Fruit fly (Drosophila melanogaster): Measurements from ENCODE around the gene Dop1R1.

DNA sequence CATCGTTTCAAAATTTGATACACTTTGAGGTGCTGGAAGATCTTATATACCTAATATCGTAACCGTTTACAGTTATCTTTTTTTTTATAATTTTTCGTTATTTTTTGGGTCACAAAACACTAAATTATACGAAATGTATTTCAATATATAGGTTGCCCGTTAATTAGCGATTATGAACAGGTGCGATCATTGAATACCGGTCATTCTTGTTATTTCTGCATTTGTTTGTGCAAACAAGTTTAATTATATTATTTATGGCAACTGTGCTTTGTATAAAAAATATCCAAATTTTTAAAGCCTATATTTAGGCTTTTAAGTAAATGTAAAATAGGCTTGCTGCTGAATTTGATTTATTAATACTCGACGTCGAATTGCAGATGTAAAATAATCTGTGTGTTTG is 62.1 kb downstream of the Dop1R1 start, which contains the start of gene CG42500:
- TF ChIP-seq lola (GFP tag; optimal IDR thresholded peaks at IDR 0.05), result no peak
- no peak for TF ChIP-seq pan (optimal IDR thresholded peaks at IDR 0.05)
- no peak for TF ChIP-seq jim (GFP tag; optimal IDR thresholded peaks at IDR 0.05)
- TF ChIP-seq Sp1 (GFP tag; optimal IDR thresholded peaks at IDR 0.05), result no peak
- no peak for TF ChIP-seq Myc (optimal IDR thresholded peaks at IDR 0.05)
- TF ChIP-seq fru (GFP tag; optimal IDR thresholded peaks at IDR 0.05), result no peak
- no peak for TF ChIP-seq rgr (GFP tag; optimal IDR thresholded peaks at IDR 0.05)
- no peak for TF ChIP-seq Abd-B (GFP tag; optimal IDR thresholded peaks at IDR 0.05)
- TF ChIP-seq tai (GFP tag; optimal IDR thresholded peaks at IDR 0.05), result no peak
- TF ChIP-seq Hr78 (GFP tag; optimal IDR thresholded peaks at IDR 0.05), result no peak
- no peak for TF ChIP-seq h (GFP tag; optimal IDR thresholded peaks at IDR 0.05)
- no peak for TF ChIP-seq woc (GFP tag; optimal IDR thresholded peaks at IDR 0.05)
- no peak for TF ChIP-seq CG32264 (GFP tag; optimal IDR thresholded peaks at IDR 0.05)
- no peak for TF ChIP-seq usp (GFP tag; optimal IDR thresholded peaks at IDR 0.05)
